Fruit fly (Drosophila melanogaster) whole organism, embryonic: ENCODE measurements around the gene SelT.
A peak's percentile ranks its signal among the peaks of the same experiment; 100 is the strongest.

ENCODE experiments used
- Antp ChIP-seq: fragments of 200-800 bp; sonication (Bioruptor generic); optimal IDR thresholded peaks from 3 replicates; lab custom pipeline; 2016; ENCODE audit warnings: missing biosample characterization, missing genetic modification characterization
- CG10274 ChIP-seq: fragments of 200-800 bp; sonication (Bioruptor generic); optimal IDR thresholded peaks from 3 replicates; lab custom pipeline; 2017; ENCODE audit warnings: missing biosample characterization, mild to moderate bottlenecking, missing genetic modification characterization
- CG12219 ChIP-seq: fragments of 200-800 bp; sonication (Bioruptor generic); optimal IDR thresholded peaks from 3 replicates; lab custom pipeline; 2018; ENCODE audit warnings: missing biosample characterization, mild to moderate bottlenecking, missing genetic modification characterization
- CG12236 ChIP-seq: fragments of 200-800 bp; sonication (Bioruptor generic); optimal IDR thresholded peaks from 2 replicates; lab custom pipeline; 2016; ENCODE audit warnings: missing biosample characterization, missing genetic modification characterization
- CG12299 ChIP-seq: fragments of 200-800 bp; sonication (Bioruptor generic); optimal IDR thresholded peaks from 2 replicates; lab custom pipeline; 2018; ENCODE audit warnings: missing biosample characterization, mild to moderate bottlenecking, missing genetic modification characterization
- CG14050 ChIP-seq: fragments of 200-800 bp; sonication (Bioruptor generic); IDR thresholded peaks from 3 replicates; pipeline ENCODE4 v1.3.6; 2022; ENCODE audit warnings: missing biosample characterization, missing genetic modification characterization
- CG15269 ChIP-seq: fragments of 200-800 bp; sonication (Bioruptor generic); optimal IDR thresholded peaks from 2 replicates; lab custom pipeline; 2018; ENCODE audit warnings: missing biosample characterization, mild to moderate bottlenecking, missing genetic modification characterization, moderate library complexity
- CG17612 ChIP-seq: fragments of 200-800 bp; sonication (Bioruptor generic); IDR thresholded peaks from 2 replicates; pipeline ENCODE4 v1.3.6; 2022; ENCODE audit warnings: missing biosample characterization, missing genetic modification characterization
- CG17912 ChIP-seq: fragments of 200-800 bp; sonication (Bioruptor generic); optimal IDR thresholded peaks from 2 replicates; lab custom pipeline; 2018; ENCODE audit warnings: missing biosample characterization, mild to moderate bottlenecking, missing genetic modification characterization
- CG18262 ChIP-seq: fragments of 200-800 bp; optimal IDR thresholded peaks from 3 replicates; lab custom pipeline; 2019; ENCODE audit warnings: missing biosample characterization, mild to moderate bottlenecking, missing genetic modification characterization, moderate library complexity
- CG2129 ChIP-seq: fragments of 200-800 bp; sonication (Bioruptor generic); IDR thresholded peaks from 2 replicates; pipeline ENCODE4 v1.3.6; 2022; ENCODE audit warnings: missing biosample characterization, missing genetic modification characterization; ENCODE audit not compliant: partially characterized antibody
- CG30020 ChIP-seq: fragments of 200-800 bp; optimal IDR thresholded peaks from 2 replicates; lab custom pipeline; 2019; ENCODE audit warnings: missing biosample characterization, mild to moderate bottlenecking, missing genetic modification characterization, moderate library complexity
- CG30403 ChIP-seq: fragments of 200-800 bp; sonication (Bioruptor generic); optimal IDR thresholded peaks from 3 replicates; lab custom pipeline; 2016; ENCODE audit warnings: missing biosample characterization, missing genetic modification characterization
- CG34224 ChIP-seq: fragments of 200-800 bp; sonication (Bioruptor generic); IDR thresholded peaks from 3 replicates; pipeline ENCODE4 v1.3.6; 2022; ENCODE audit warnings: missing biosample characterization, missing genetic modification characterization; ENCODE audit not compliant: partially characterized antibody
- CG42726 ChIP-seq: fragments of 200-800 bp; sonication (Bioruptor generic); IDR thresholded peaks from 2 replicates; pipeline ENCODE4 v1.3.6; 2022; ENCODE audit warnings: missing biosample characterization, missing genetic modification characterization; ENCODE audit not compliant: partially characterized antibody
- CG4617 ChIP-seq: fragments of 200-800 bp; sonication (Bioruptor generic); optimal IDR thresholded peaks from 3 replicates; lab custom pipeline; 2016; ENCODE audit warnings: missing biosample characterization, missing genetic modification characterization, borderline replicate concordance
- CG4730 ChIP-seq: fragments of 200-800 bp; sonication (Bioruptor generic); IDR thresholded peaks from 2 replicates; pipeline ENCODE4 v1.3.6; 2022; ENCODE audit warnings: missing biosample characterization, missing genetic modification characterization
- CG6175 ChIP-seq: fragments of 200-800 bp; sonication (Bioruptor generic); IDR thresholded peaks from 3 replicates; pipeline ENCODE4 v1.3.6; 2022; ENCODE audit warnings: missing biosample characterization, missing genetic modification characterization
- CG7357 ChIP-seq: fragments of 200-800 bp; sonication (Bioruptor generic); IDR thresholded peaks from 3 replicates; pipeline ENCODE4 v1.3.6; 2022; ENCODE audit warnings: missing biosample characterization, missing genetic modification characterization
- Chrac-16 ChIP-seq: fragments of 200-800 bp; sonication (Bioruptor generic); optimal IDR thresholded peaks from 3 replicates; lab custom pipeline; 2016; ENCODE audit warnings: missing biosample characterization, missing genetic modification characterization
- Dad ChIP-seq: fragments of 200-800 bp; sonication (Bioruptor generic); optimal IDR thresholded peaks from 3 replicates; lab custom pipeline; 2016; ENCODE audit warnings: missing biosample characterization, missing genetic modification characterization
- Deaf1 ChIP-seq: fragments of 200-800 bp; optimal IDR thresholded peaks from 3 replicates; lab custom pipeline; 2019; ENCODE audit warnings: missing biosample characterization, mild to moderate bottlenecking, missing genetic modification characterization, moderate library complexity
- Eip74EF ChIP-seq, 2 experiments: fragments of 200-800 bp in 1 of 2; fragments of >200 bp in 1 of 2; sonication (Bioruptor generic) in 1 of 2; optimal IDR thresholded peaks; 2 replicates each; lab custom pipeline; 2017 to 2019; ENCODE audit warnings: missing biosample characterization in 2 of 2, missing genetic modification characterization in 2 of 2, mild to moderate bottlenecking in 1 of 2, moderate library complexity in 1 of 2
- HLH3B ChIP-seq: fragments of 200-800 bp; sonication (Bioruptor generic); IDR thresholded peaks from 2 replicates; pipeline ENCODE4 v1.3.6; 2022; ENCODE audit warnings: missing biosample characterization, missing genetic modification characterization
- Hand ChIP-seq: fragments of 200-800 bp; sonication (Bioruptor generic); optimal IDR thresholded peaks from 2 replicates; lab custom pipeline; 2017; ENCODE audit warnings: mild to moderate bottlenecking, missing biosample characterization, missing genetic modification reagents, missing genetic modification characterization
- Kr ChIP-seq: fragments of 200-800 bp; sonication (Bioruptor generic); optimal IDR thresholded peaks from 2 replicates; lab custom pipeline; 2017; ENCODE audit warnings: missing biosample characterization, mild to moderate bottlenecking, missing genetic modification characterization
- Mrtf ChIP-seq: fragments of 200-800 bp; sonication (Bioruptor generic); IDR thresholded peaks from 3 replicates; pipeline ENCODE4 v1.3.6; 2022; ENCODE audit warnings: missing biosample characterization, missing genetic modification characterization
- NC2α ChIP-seq: fragments of 200-800 bp; sonication (Bioruptor generic); optimal IDR thresholded peaks from 2 replicates; lab custom pipeline; 2016; ENCODE audit warnings: missing biosample characterization, missing genetic modification characterization
- Nf-YA ChIP-seq: fragments of 200-800 bp; sonication (Bioruptor generic); IDR thresholded peaks from 2 replicates; pipeline ENCODE4 v1.3.6; 2022; ENCODE audit warnings: missing biosample characterization, missing genetic modification characterization
- PHDP ChIP-seq: fragments of 200-800 bp; sonication (Bioruptor generic); optimal IDR thresholded peaks from 3 replicates; lab custom pipeline; 2018; ENCODE audit warnings: missing biosample characterization, mild to moderate bottlenecking, missing genetic modification characterization, moderate library complexity
- Pdp1 ChIP-seq, 2 experiments: fragments of 200-800 bp; sonication (Bioruptor generic); optimal IDR thresholded peaks; 3 replicates each; lab custom pipeline; 2016; ENCODE audit warnings: missing biosample characterization in 2 of 2, missing genetic modification characterization in 2 of 2, mild to moderate bottlenecking in 1 of 2, moderate library complexity in 1 of 2
- ara ChIP-seq: fragments of 200-800 bp; sonication (Bioruptor generic); IDR thresholded peaks from 2 replicates; pipeline ENCODE4 v1.3.6; 2022; ENCODE audit warnings: missing biosample characterization, missing genetic modification characterization
- az2 ChIP-seq: fragments of 200-800 bp; sonication (Bioruptor generic); optimal IDR thresholded peaks from 3 replicates; lab custom pipeline; 2016; ENCODE audit warnings: missing biosample characterization, missing genetic modification characterization
- bigmax ChIP-seq: fragments of 200-800 bp; sonication (Bioruptor generic); optimal IDR thresholded peaks from 2 replicates; lab custom pipeline; 2018; ENCODE audit warnings: missing biosample characterization, mild to moderate bottlenecking, missing genetic modification characterization
- cas ChIP-seq: fragments of 200-800 bp; sonication (Bioruptor generic); IDR thresholded peaks from 2 replicates; pipeline ENCODE4 v1.3.6; 2022; ENCODE audit warnings: missing biosample characterization, missing genetic modification characterization
- croc ChIP-seq: fragments of 200-800 bp; sonication (Bioruptor generic); conservative IDR thresholded peaks from 3 replicates; pipeline ENCODE4 v1.3.6; 2022; ENCODE audit warnings: missing biosample characterization, missing genetic modification characterization
- crp ChIP-seq, 2 experiments: fragments of 200-800 bp; sonication (Bioruptor generic); optimal IDR thresholded peaks; 2 replicates in 1 of 2; 3 replicates in 1 of 2; lab custom pipeline; 2017; ENCODE audit warnings: missing biosample characterization in 2 of 2, missing genetic modification characterization in 2 of 2, mild to moderate bottlenecking in 1 of 2, moderate library complexity in 1 of 2
- fru ChIP-seq: fragments of >200 bp; optimal IDR thresholded peaks from 2 replicates; lab custom pipeline; 2017
- ftz-f1 ChIP-seq: fragments of 200-800 bp; sonication (Bioruptor generic); optimal IDR thresholded peaks from 2 replicates; lab custom pipeline; 2016; ENCODE audit warnings: missing biosample characterization, missing genetic modification characterization
- fu2 ChIP-seq: fragments of 200-800 bp; sonication (Bioruptor generic); optimal IDR thresholded peaks from 2 replicates; lab custom pipeline; 2016; ENCODE audit warnings: missing biosample characterization, missing genetic modification characterization
- gro ChIP-seq: fragments of 200-800 bp; sonication (Bioruptor generic); optimal IDR thresholded peaks from 2 replicates; lab custom pipeline; 2016; ENCODE audit warnings: missing biosample characterization, missing genetic modification characterization
- ham ChIP-seq: fragments of 200-800 bp; sonication (Bioruptor generic); IDR thresholded peaks from 2 replicates; pipeline ENCODE4 v1.3.6; 2022; ENCODE audit warnings: missing biosample characterization, missing genetic modification characterization
- inv ChIP-seq: fragments of 200-800 bp; sonication (Bioruptor generic); IDR thresholded peaks from 2 replicates; pipeline ENCODE4 v1.3.6; 2022; ENCODE audit warnings: missing biosample characterization, missing genetic modification characterization; ENCODE audit not compliant: partially characterized antibody
- lbe ChIP-seq: fragments of 200-800 bp; sonication (Bioruptor generic); optimal IDR thresholded peaks from 2 replicates; lab custom pipeline; 2016; ENCODE audit warnings: missing biosample characterization, mild to moderate bottlenecking, missing genetic modification characterization
- maf-S ChIP-seq: fragments of 200-800 bp; sonication (Bioruptor generic); optimal IDR thresholded peaks from 2 replicates; lab custom pipeline; 2016; ENCODE audit warnings: missing biosample characterization, missing genetic modification characterization
- org-1 ChIP-seq: fragments of 200-800 bp; sonication (Bioruptor generic); optimal IDR thresholded peaks from 2 replicates; lab custom pipeline; 2017; ENCODE audit warnings: missing biosample characterization, missing genetic modification characterization
- pros ChIP-seq: fragments of 200-800 bp; sonication (Bioruptor generic); optimal IDR thresholded peaks from 3 replicates; lab custom pipeline; 2019; ENCODE audit warnings: missing biosample characterization, mild to moderate bottlenecking, missing genetic modification characterization, moderate library complexity
- stwl ChIP-seq: fragments of 200-800 bp; sonication (Bioruptor generic); optimal IDR thresholded peaks from 3 replicates; lab custom pipeline; 2018; ENCODE audit warnings: missing biosample characterization, mild to moderate bottlenecking, missing genetic modification characterization, moderate library complexity
- ttk ChIP-seq: fragments of 200-800 bp; sonication (Bioruptor generic); IDR thresholded peaks from 2 replicates; pipeline ENCODE4 v2.1.2; 2022; ENCODE audit warnings: missing biosample characterization, missing genetic modification characterization
- zen2 ChIP-seq: fragments of 200-800 bp; sonication (Bioruptor generic); IDR thresholded peaks from 3 replicates; pipeline ENCODE4 v1.3.6; 2022; ENCODE audit warnings: missing biosample characterization, missing genetic modification characterization; ENCODE audit not compliant: partially characterized antibody
- zfh1 ChIP-seq: fragments of 200-800 bp; sonication (Bioruptor generic); IDR thresholded peaks from 3 replicates; pipeline ENCODE4 v1.3.6; 2022; ENCODE audit warnings: missing biosample characterization, missing genetic modification characterization

SelT gene

dm6 chr2L:5010784-5011260 lies at the start of gene SelT, which contains the start of the genes CG31917 and Tfb5:
SelT (plus strand) TSS chr2L:5010922.
CG31917 (minus strand) TSS chr2L:5010834.
Tfb5 (minus strand) TSS chr2L:5010834.
- TF ChIP-seq CG42726 (GFP tag; lab: Robert Waterston, UW) (no peak; the same call in 1 of the 2 replicates), Nf-YA (GFP tag; lab: Robert Waterston, UW) (no peak), gro (GFP tag; lab: Kevin White, UChicago) (peak; percentile 45), CG17612 (no peak), Mrtf (GFP tag; lab: Robert Waterston, UW) (no peak), maf-S (GFP tag; lab: Kevin White, UChicago) (peak; percentile 32), PHDP (tag; lab: Kevin White, UChicago) (peak; percentile 68), ham (GFP tag; lab: Robert Waterston, UW) (no peak), CG18262 (tag; lab: Kevin White, UChicago) (no peak), CG12299 (peak; percentile 59), Pdp1 (GFP tag; optimal IDR thresholded peaks at IDR 0.05; lab: Kevin White, UChicago) (peak; percentile 52 to 54), cas (no peak), fu2 (GFP tag; lab: Kevin White, UChicago) (peak; percentile 59), Deaf1 (tag; lab: Kevin White, UChicago) (no peak), inv (GFP tag; lab: Robert Waterston, UW) (peak; percentile 71), CG17912 (GFP tag; lab: Kevin White, UChicago) (no peak), bigmax (GFP tag; lab: Kevin White, UChicago) (no peak), NC2α (no peak), ttk (no peak), Hand (GFP tag; lab: Kevin White, UChicago) (no peak), lbe (GFP tag; lab: Kevin White, UChicago) (peak; percentile 48), Eip74EF (GFP tag; optimal IDR thresholded peaks at IDR 0.05; lab: Kevin White, UChicago) (peak in 1 of 2 experiments; percentile 4), zfh1 (peak; percentile 59; the same call in 1 of the 3 replicates), crp (GFP tag; optimal IDR thresholded peaks at IDR 0.05; lab: Kevin White, UChicago) (no peak), pros (GFP tag; lab: Kevin White, UChicago) (no peak), CG2129 (GFP tag; lab: Robert Waterston, UW) (peak; percentile 60), CG4617 (GFP tag; lab: Kevin White, UChicago) (peak; percentile 89), CG34224 (GFP tag; lab: Robert Waterston, UW) (peak; percentile 74), CG30020 (tag; lab: Kevin White, UChicago) (no peak), az2 (GFP tag; lab: Kevin White, UChicago) (peak; percentile 36), Chrac-16 (GFP tag; lab: Kevin White, UChicago) (peak; percentile 46), CG15269 (tag; lab: Kevin White, UChicago) (no peak), fru (lab: Kevin White, UChicago) (no peak), ara (GFP tag; lab: Robert Waterston, UW) (no peak), HLH3B (GFP tag; lab: Robert Waterston, UW) (peak; percentile 45; the same call in 1 of the 2 replicates), zen2 (GFP tag; lab: Robert Waterston, UW) (peak; percentile 28; the same call in 2 of the 3 replicates), croc (no peak), CG4730 (GFP tag; lab: Robert Waterston, UW) (no peak), Kr (GFP tag; lab: Kevin White, UChicago) (no peak), CG7357 (no peak), stwl (peak; percentile 49), CG12219 (GFP tag; lab: Kevin White, UChicago) (peak; percentile 11), CG6175 (GFP tag; lab: Robert Waterston, UW) (no peak), CG30403 (GFP tag; lab: Kevin White, UChicago) (peak; percentile 77), org-1 (GFP tag; lab: Kevin White, UChicago) (no peak), ftz-f1 (GFP tag; lab: Kevin White, UChicago) (peak; percentile 67), CG10274 (GFP tag; lab: Kevin White, UChicago) (no peak), Antp (GFP tag; lab: Kevin White, UChicago) (peak; percentile 55), CG14050 (no peak), CG12236 (GFP tag; lab: Kevin White, UChicago) (no peak), Dad (GFP tag; lab: Kevin White, UChicago) (peak; percentile 65)
